Fruit fly (Drosophila melanogaster) S2 (cell line): Measurements from ENCODE around the gene CG43346.

Experiments
- CG8478 ChIP-seq: fragments of >200 bp; optimal IDR thresholded peaks from 2 replicates; lab custom pipeline; 2018
- CTCF ChIP-seq, 2 experiments: fragments of >200 bp; optimal IDR thresholded peaks; 2 replicates each; lab custom pipeline; 2018

- TF ChIP-seq CTCF (optimal IDR thresholded peaks at IDR 0.05; lab: Kevin White, UChicago): no peak
- TF ChIP-seq CG8478: no peak
These were observed 11.2 kb upstream of the CG43346 start, which contains the start of the genes bur and Mcm10 for dm6 chr2L:21179615-21180031.
